Worm (Caenorhabditis elegans) whole organism, L4/young adult: ENCODE data around the gene kin-16.

Experiments
- W03F9.2 ChIP-seq: fragments of 150-350 bp; optimal IDR thresholded peaks from 2 replicates; lab custom pipeline; 2014; ENCODE audit warnings: missing biosample characterization, missing genetic modification characterization
- him-1 ChIP-seq: sonication (generic microtip); optimal IDR thresholded peaks from 2 replicates; lab custom pipeline; 2016; ENCODE audit warnings: missing genotype, missing genetic modification reagents, missing genetic modification characterization, missing compliant biosample characterization

ce11 chrII:9436009-9436408 is at the start of gene kin-16:
- TF ChIP-seq him-1 (tag; lab: Kevin White, UChicago) (no peak), W03F9.2 (no peak)
